Fruit fly (Drosophila melanogaster) whole organism, embryonic: ENCODE data around the gene dbf.

Experiments
- Aef1 ChIP-seq: fragments of 200-800 bp; sonication (Bioruptor generic); IDR thresholded peaks from 3 replicates; pipeline ENCODE4 v1.3.6; 2022; ENCODE audit warnings: missing biosample characterization, missing genetic modification characterization
- Antp ChIP-seq: fragments of 200-800 bp; sonication (Bioruptor generic); optimal IDR thresholded peaks from 3 replicates; lab custom pipeline; 2016; ENCODE audit warnings: missing biosample characterization, missing genetic modification characterization
- Atf6 ChIP-seq: fragments of 200-800 bp; sonication (Bioruptor generic); IDR thresholded peaks from 2 replicates; pipeline ENCODE4 v1.3.6; 2022; ENCODE audit warnings: missing biosample characterization, missing genetic modification characterization
- B-H1 ChIP-seq: fragments of 200-800 bp; sonication (Bioruptor generic); IDR thresholded peaks from 3 replicates; pipeline ENCODE4 v1.3.6; 2022; ENCODE audit warnings: missing biosample characterization, missing genetic modification characterization
- B-H2 ChIP-seq: fragments of 200-800 bp; sonication (Bioruptor generic); optimal IDR thresholded peaks from 2 replicates; lab custom pipeline; 2018; ENCODE audit warnings: missing biosample characterization, mild to moderate bottlenecking, missing genetic modification characterization
- Blimp-1 ChIP-seq: fragments of 200-800 bp; sonication (Bioruptor generic); optimal IDR thresholded peaks from 3 replicates; lab custom pipeline; 2018; ENCODE audit warnings: missing biosample characterization, missing genetic modification characterization, mild to moderate bottlenecking, moderate library complexity, missing genetic modification reagents
- BtbVII ChIP-seq: fragments of 200-800 bp; sonication (Bioruptor generic); optimal IDR thresholded peaks from 3 replicates; lab custom pipeline; 2017; ENCODE audit warnings: missing biosample characterization, mild to moderate bottlenecking, missing genetic modification characterization
- CG11093 ChIP-seq: fragments of 200-800 bp; sonication (Bioruptor generic); IDR thresholded peaks from 3 replicates; pipeline ENCODE4 v1.3.6; 2022; ENCODE audit warnings: missing biosample characterization, missing genetic modification characterization
- CG12155 ChIP-seq: fragments of 200-800 bp; sonication (Bioruptor generic); optimal IDR thresholded peaks from 3 replicates; lab custom pipeline; 2016; ENCODE audit warnings: missing biosample characterization, missing genetic modification characterization
- CG12769 ChIP-seq: fragments of 200-800 bp; sonication (Bioruptor generic); optimal IDR thresholded peaks from 2 replicates; lab custom pipeline; 2019; ENCODE audit warnings: missing biosample characterization, mild to moderate bottlenecking, missing genetic modification characterization, moderate library complexity
- CG1529 ChIP-seq: fragments of 200-800 bp; sonication (Bioruptor generic); optimal IDR thresholded peaks from 3 replicates; lab custom pipeline; 2018; ENCODE audit warnings: missing biosample characterization, missing genetic modification characterization
- CG17802 ChIP-seq: fragments of 200-800 bp; sonication (Bioruptor generic); optimal IDR thresholded peaks from 2 replicates; lab custom pipeline; 2018; ENCODE audit warnings: missing biosample characterization, mild to moderate bottlenecking, missing genetic modification characterization, moderate library complexity
- CG2120 ChIP-seq: fragments of 200-800 bp; sonication (Bioruptor generic); optimal IDR thresholded peaks from 3 replicates; lab custom pipeline; 2016; ENCODE audit warnings: missing biosample characterization, missing genetic modification characterization
- CG34224 ChIP-seq: fragments of 200-800 bp; sonication (Bioruptor generic); IDR thresholded peaks from 3 replicates; pipeline ENCODE4 v1.3.6; 2022; ENCODE audit warnings: missing biosample characterization, missing genetic modification characterization; ENCODE audit not compliant: partially characterized antibody
- CG43689 ChIP-seq: fragments of 200-800 bp; sonication (Bioruptor generic); IDR thresholded peaks from 2 replicates; pipeline ENCODE4 v1.3.6; 2022; ENCODE audit warnings: missing biosample characterization, missing genetic modification characterization
- CG4820 ChIP-seq: fragments of 200-800 bp; sonication (Bioruptor generic); optimal IDR thresholded peaks from 3 replicates; lab custom pipeline; 2016; ENCODE audit warnings: missing biosample characterization, missing genetic modification characterization
- CG6254 ChIP-seq: fragments of 200-800 bp; sonication (Bioruptor generic); optimal IDR thresholded peaks from 3 replicates; lab custom pipeline; 2017; ENCODE audit warnings: mild to moderate bottlenecking, missing biosample characterization, missing genetic modification reagents, missing genetic modification characterization
- CG7271 ChIP-seq: fragments of 200-800 bp; sonication (Bioruptor generic); optimal IDR thresholded peaks from 2 replicates; lab custom pipeline; 2018; ENCODE audit warnings: missing biosample characterization, mild to moderate bottlenecking, missing genetic modification characterization, moderate library complexity
- CG7556 ChIP-seq: fragments of 200-800 bp; sonication (Bioruptor generic); optimal IDR thresholded peaks from 2 replicates; lab custom pipeline; 2017; ENCODE audit warnings: missing biosample characterization, mild to moderate bottlenecking, missing genetic modification characterization
- CG7987 ChIP-seq: fragments of 200-800 bp; sonication (Bioruptor generic); optimal IDR thresholded peaks from 2 replicates; lab custom pipeline; 2018; ENCODE audit warnings: missing biosample characterization, mild to moderate bottlenecking, missing genetic modification characterization, moderate library complexity
- CG8388 ChIP-seq: fragments of 200-800 bp; sonication (Bioruptor generic); optimal IDR thresholded peaks from 2 replicates; lab custom pipeline; 2019; ENCODE audit warnings: missing biosample characterization, mild to moderate bottlenecking, missing genetic modification characterization, moderate library complexity
- CG9609 ChIP-seq: fragments of 200-800 bp; sonication (Bioruptor generic); optimal IDR thresholded peaks from 3 replicates; lab custom pipeline; 2016; ENCODE audit warnings: missing biosample characterization, missing genetic modification characterization
- CG9932 ChIP-seq: fragments of 200-800 bp; sonication (Bioruptor generic); IDR thresholded peaks from 2 replicates; pipeline ENCODE4 v1.3.6; 2022; ENCODE audit warnings: missing biosample characterization, missing genetic modification characterization
- Chrac-16 ChIP-seq: fragments of 200-800 bp; sonication (Bioruptor generic); optimal IDR thresholded peaks from 3 replicates; lab custom pipeline; 2016; ENCODE audit warnings: missing biosample characterization, missing genetic modification characterization
- Dll ChIP-seq: fragments of 200-800 bp; sonication (Bioruptor generic); IDR thresholded peaks from 4 replicates; pipeline ENCODE4 v1.3.6; 2022; ENCODE audit warnings: missing biosample characterization, missing genetic modification characterization; ENCODE audit not compliant: partially characterized antibody
- Gug ChIP-seq: fragments of 200-800 bp; sonication (Bioruptor generic); IDR thresholded peaks from 4 replicates; pipeline ENCODE4 v1.3.6; 2022; ENCODE audit warnings: missing biosample characterization, missing genetic modification characterization
- Hsf ChIP-seq: fragments of 200-800 bp; sonication (Bioruptor generic); optimal IDR thresholded peaks from 3 replicates; lab custom pipeline; 2016; ENCODE audit warnings: missing biosample characterization, missing genetic modification characterization
- Kr ChIP-seq: fragments of 200-800 bp; sonication (Bioruptor generic); optimal IDR thresholded peaks from 2 replicates; lab custom pipeline; 2017; ENCODE audit warnings: missing biosample characterization, mild to moderate bottlenecking, missing genetic modification characterization
- NFAT ChIP-seq: fragments of 200-800 bp; sonication (Bioruptor generic); IDR thresholded peaks from 2 replicates; pipeline ENCODE4 v1.3.6; 2022; ENCODE audit warnings: missing biosample characterization, missing genetic modification characterization
- NK7.1 ChIP-seq: fragments of 200-800 bp; sonication (Bioruptor generic); optimal IDR thresholded peaks from 3 replicates; lab custom pipeline; 2016; ENCODE audit warnings: missing biosample characterization, missing genetic modification characterization
- Nf-YB ChIP-seq: fragments of 200-800 bp; sonication (Bioruptor generic); optimal IDR thresholded peaks from 3 replicates; lab custom pipeline; 2019; ENCODE audit warnings: missing biosample characterization, mild to moderate bottlenecking, missing genetic modification characterization, moderate library complexity
- Six4 ChIP-seq: fragments of 200-800 bp; sonication (Bioruptor generic); optimal IDR thresholded peaks from 2 replicates; lab custom pipeline; 2016; ENCODE audit warnings: missing biosample characterization, missing genetic modification characterization
- Vsx1 ChIP-seq: fragments of 200-800 bp; sonication (Bioruptor generic); optimal IDR thresholded peaks from 2 replicates; lab custom pipeline; 2017; ENCODE audit warnings: missing biosample characterization, mild to moderate bottlenecking, missing genetic modification characterization, missing genetic modification reagents
- al ChIP-seq: fragments of 200-800 bp; sonication (Bioruptor generic); IDR thresholded peaks from 2 replicates; pipeline ENCODE4 v1.3.6; 2022; ENCODE audit warnings: missing biosample characterization, missing genetic modification characterization
- aop ChIP-seq: fragments of 200-800 bp; sonication (Bioruptor generic); IDR thresholded peaks from 2 replicates; pipeline ENCODE4 v1.3.6; 2022; ENCODE audit warnings: missing biosample characterization, missing genetic modification characterization
- ara ChIP-seq: fragments of 200-800 bp; sonication (Bioruptor generic); IDR thresholded peaks from 2 replicates; pipeline ENCODE4 v1.3.6; 2022; ENCODE audit warnings: missing biosample characterization, missing genetic modification characterization
- bigmax ChIP-seq: fragments of 200-800 bp; sonication (Bioruptor generic); optimal IDR thresholded peaks from 2 replicates; lab custom pipeline; 2018; ENCODE audit warnings: missing biosample characterization, mild to moderate bottlenecking, missing genetic modification characterization
- bowl ChIP-seq: fragments of 200-800 bp; sonication (Bioruptor generic); IDR thresholded peaks from 2 replicates; pipeline ENCODE4 v1.3.6; 2022; ENCODE audit warnings: missing biosample characterization, missing genetic modification characterization
- cwo ChIP-seq: fragments of 200-800 bp; sonication (Bioruptor generic); optimal IDR thresholded peaks from 3 replicates; lab custom pipeline; 2017; ENCODE audit warnings: missing biosample characterization, missing genetic modification characterization, mild to moderate bottlenecking, moderate library complexity, missing genetic modification reagents
- ems ChIP-seq: fragments of 200-800 bp; sonication (Bioruptor generic); optimal IDR thresholded peaks from 3 replicates; lab custom pipeline; 2016; ENCODE audit warnings: missing biosample characterization, missing genetic modification characterization
- gsb-n ChIP-seq: fragments of 200-800 bp; sonication (Bioruptor generic); optimal IDR thresholded peaks from 3 replicates; lab custom pipeline; 2018; ENCODE audit warnings: missing biosample characterization, mild to moderate bottlenecking, missing genetic modification characterization
- ind ChIP-seq: fragments of 200-800 bp; sonication (Bioruptor generic); optimal IDR thresholded peaks from 3 replicates; lab custom pipeline; 2016; ENCODE audit warnings: missing biosample characterization, missing genetic modification characterization
- jumu ChIP-seq: fragments of 200-800 bp; sonication (Bioruptor generic); optimal IDR thresholded peaks from 3 replicates; lab custom pipeline; 2016; ENCODE audit warnings: missing biosample characterization, missing genetic modification characterization
- lab ChIP-seq: fragments of 200-800 bp; sonication (Bioruptor generic); optimal IDR thresholded peaks from 3 replicates; lab custom pipeline; 2017; ENCODE audit warnings: missing biosample characterization, missing genetic modification characterization, mild to moderate bottlenecking, moderate library complexity, missing genetic modification reagents
- lov ChIP-seq, 2 experiments: fragments of 200-800 bp in 1 of 2; fragments of >200 bp in 1 of 2; sonication (Bioruptor generic) in 1 of 2; IDR thresholded peaks in 1 of 2; optimal IDR thresholded peaks in 1 of 2; 2 replicates in 1 of 2; 3 replicates in 1 of 2; pipeline versions ENCODE4 v1.3.6 to Lab custom; 2017 to 2022; ENCODE audit warnings: missing biosample characterization in 1 of 2, missing genetic modification characterization in 1 of 2
- ranshi ChIP-seq: fragments of 200-800 bp; sonication (Bioruptor generic); IDR thresholded peaks from 2 replicates; pipeline ENCODE4 v1.3.6; 2022; ENCODE audit warnings: missing biosample characterization, missing genetic modification characterization
- schlank ChIP-seq: fragments of 200-800 bp; sonication (Bioruptor generic); optimal IDR thresholded peaks from 2 replicates; lab custom pipeline; 2018; ENCODE audit warnings: missing biosample characterization, mild to moderate bottlenecking, missing genetic modification characterization
- slbo ChIP-seq: fragments of 200-800 bp; sonication (Bioruptor generic); IDR thresholded peaks from 2 replicates; pipeline ENCODE4 v1.3.6; 2022; ENCODE audit warnings: missing biosample characterization, missing genetic modification characterization
- vfl ChIP-seq: fragments of 200-800 bp; sonication (Bioruptor generic); optimal IDR thresholded peaks from 2 replicates; lab custom pipeline; 2016; ENCODE audit warnings: missing biosample characterization, missing genetic modification characterization
- z ChIP-seq: fragments of 200-800 bp; sonication (Bioruptor generic); IDR thresholded peaks from 3 replicates; pipeline ENCODE4 v1.3.6; 2022; ENCODE audit warnings: missing biosample characterization, missing genetic modification characterization
- zen ChIP-seq: fragments of 200-800 bp; sonication (Bioruptor generic); optimal IDR thresholded peaks from 3 replicates; lab custom pipeline; 2018; ENCODE audit warnings: missing biosample characterization, mild to moderate bottlenecking, missing genetic modification characterization, moderate library complexity

The dbf gene

dm6 chr2L:10665603-10666002 lies 14.2 kb downstream of the dbf start (continued):
- TF ChIP-seq lab (GFP tag; lab: Kevin White, UChicago): peak; percentile 80
- TF ChIP-seq Gug (GFP tag; lab: Robert Waterston, UW): peak; percentile 82
- TF ChIP-seq CG1529 (GFP tag; lab: Kevin White, UChicago): peak; percentile 14
- peak; percentile 82 for TF ChIP-seq Antp (GFP tag; lab: Kevin White, UChicago)
- TF ChIP-seq gsb-n (tag; lab: Kevin White, UChicago): peak; percentile 32
- TF ChIP-seq CG7987 (GFP tag; lab: Kevin White, UChicago): peak; percentile 57
- TF ChIP-seq B-H2 (GFP tag; lab: Kevin White, UChicago): no peak
- peak; percentile 28 for TF ChIP-seq Nf-YB (GFP tag; lab: Kevin White, UChicago)
- TF ChIP-seq bowl (GFP tag; lab: Robert Waterston, UW): peak; percentile 83
- peak; percentile 2 for TF ChIP-seq NK7.1
- no peak for TF ChIP-seq bigmax (GFP tag; lab: Kevin White, UChicago)
- TF ChIP-seq CG12155 (GFP tag; lab: Kevin White, UChicago): peak; percentile 56
- no peak for TF ChIP-seq z (GFP tag; lab: Robert Waterston, UW)
- TF ChIP-seq Chrac-16 (GFP tag; lab: Kevin White, UChicago): peak; percentile 83
- TF ChIP-seq CG7556 (GFP tag; lab: Kevin White, UChicago): peak; percentile 55
- TF ChIP-seq jumu: peak; percentile 64
- no peak for TF ChIP-seq Dll (GFP tag; lab: Robert Waterston, UW)
- TF ChIP-seq slbo (GFP tag; lab: Robert Waterston, UW): peak; percentile 90
- peak; percentile 73 for TF ChIP-seq CG11093 (GFP tag; lab: Robert Waterston, UW)
- no peak for TF ChIP-seq lov (optimal IDR thresholded peaks at IDR 0.05; lab: Kevin White, UChicago)
- TF ChIP-seq lov (GFP tag; IDR thresholded peaks at IDR 0.05; lab: Robert Waterston, UW): 0 out of 3 replicates have a peak, but pooled peaks have one; percentile 50
- peak; percentile 78 for TF ChIP-seq NFAT (GFP tag; lab: Robert Waterston, UW)
- peak; percentile 43 for TF ChIP-seq CG17802 (tag; lab: Kevin White, UChicago)
- TF ChIP-seq CG9609 (GFP tag; lab: Kevin White, UChicago): peak; percentile 67
- peak; percentile 61 for TF ChIP-seq B-H1 (GFP tag; lab: Robert Waterston, UW)
- no peak for TF ChIP-seq Kr (GFP tag; lab: Kevin White, UChicago)
- peak; percentile 53 for TF ChIP-seq ems (GFP tag; lab: Kevin White, UChicago)
- TF ChIP-seq ind (GFP tag; lab: Kevin White, UChicago): peak; percentile 88
- peak; percentile 12 for TF ChIP-seq CG7271 (tag; lab: Kevin White, UChicago)
- TF ChIP-seq Atf6 (GFP tag; lab: Robert Waterston, UW): peak; percentile 83
- TF ChIP-seq CG9932: peak; percentile 81
- TF ChIP-seq ara (GFP tag; lab: Robert Waterston, UW): peak; percentile 79
- TF ChIP-seq CG43689 (GFP tag; lab: Robert Waterston, UW): peak; percentile 85
- peak; percentile 82 for TF ChIP-seq Hsf
- peak; percentile 87 for TF ChIP-seq Aef1
- TF ChIP-seq Vsx1 (GFP tag; lab: Kevin White, UChicago): peak; percentile 38
- TF ChIP-seq CG4820 (GFP tag; lab: Kevin White, UChicago): peak; percentile 67
- TF ChIP-seq CG2120 (GFP tag; lab: Kevin White, UChicago): peak; percentile 80
- peak; percentile 63 for TF ChIP-seq CG8388 (GFP tag; lab: Kevin White, UChicago)
- TF ChIP-seq CG12769 (tag; lab: Kevin White, UChicago): peak; percentile 87
- peak; percentile 57 for TF ChIP-seq zen (tag; lab: Kevin White, UChicago)
- peak; percentile 19 for TF ChIP-seq BtbVII (GFP tag; lab: Kevin White, UChicago)
- TF ChIP-seq aop (GFP tag; lab: Robert Waterston, UW): 0 out of 2 replicates have a peak, but pooled peaks have one; percentile 7
- TF ChIP-seq al: peak; percentile 84
- peak; percentile 61 for TF ChIP-seq Blimp-1 (GFP tag; lab: Kevin White, UChicago)
- peak; percentile 53 for TF ChIP-seq Six4
- peak; percentile 69 for TF ChIP-seq cwo (GFP tag; lab: Kevin White, UChicago)
- peak; percentile 6 for TF ChIP-seq schlank (tag; lab: Kevin White, UChicago)
- no peak for TF ChIP-seq CG6254 (GFP tag; lab: Kevin White, UChicago)
- TF ChIP-seq ranshi (GFP tag; lab: Robert Waterston, UW): peak; percentile 88
- no peak for TF ChIP-seq CG34224
- TF ChIP-seq vfl (GFP tag; lab: Kevin White, UChicago): no peak
